Fruit fly (Drosophila melanogaster) whole organism, adult: Measurements from ENCODE around the gene CG7557.

Experiments used
- CG11617 ChIP-seq: fragments of 200-800 bp; sonication (Bioruptor generic); optimal IDR thresholded peaks from 2 replicates; lab custom pipeline; 2017; ENCODE audit warnings: mild to moderate bottlenecking, missing biosample characterization, missing genetic modification reagents, missing genetic modification characterization
- CG12768 ChIP-seq: fragments of 200-800 bp; sonication (Bioruptor generic); optimal IDR thresholded peaks from 2 replicates; lab custom pipeline; 2017; ENCODE audit warnings: missing biosample characterization, missing genetic modification characterization, mild to moderate bottlenecking, moderate library complexity, missing genetic modification reagents
- CG14711 ChIP-seq: fragments of 200-800 bp; sonication (Bioruptor generic); optimal IDR thresholded peaks from 2 replicates; lab custom pipeline; 2018; ENCODE audit warnings: missing biosample characterization, mild to moderate bottlenecking, missing genetic modification characterization, moderate library complexity
- CG1620 ChIP-seq: fragments of 200-800 bp; sonication (Bioruptor generic); optimal IDR thresholded peaks from 2 replicates; lab custom pipeline; 2016; ENCODE audit warnings: missing biosample characterization, missing genetic modification characterization
- CG33017 ChIP-seq: fragments of 200-800 bp; sonication (Bioruptor generic); optimal IDR thresholded peaks from 2 replicates; lab custom pipeline; 2018; ENCODE audit warnings: missing biosample characterization, mild to moderate bottlenecking, missing genetic modification characterization, moderate library complexity
- CG5204 ChIP-seq: fragments of 200-800 bp; sonication (Bioruptor generic); optimal IDR thresholded peaks from 2 replicates; lab custom pipeline; 2016; ENCODE audit warnings: missing biosample characterization, missing genetic modification characterization
- CG7045 ChIP-seq: fragments of 200-800 bp; sonication (Bioruptor generic); optimal IDR thresholded peaks from 2 replicates; lab custom pipeline; 2017; ENCODE audit warnings: missing biosample characterization, mild to moderate bottlenecking, missing genetic modification characterization
- CG7101 ChIP-seq: fragments of 200-800 bp; sonication (Bioruptor generic); optimal IDR thresholded peaks from 2 replicates; lab custom pipeline; 2018; ENCODE audit warnings: missing biosample characterization, mild to moderate bottlenecking, missing genetic modification characterization, moderate library complexity
- Clk ChIP-seq: fragments of 200-800 bp; sonication (Bioruptor generic); optimal IDR thresholded peaks from 2 replicates; lab custom pipeline; 2017; ENCODE audit warnings: missing biosample characterization, missing genetic modification characterization
- Crg-1 ChIP-seq: fragments of 200-800 bp; sonication (Bioruptor generic); optimal IDR thresholded peaks from 2 replicates; lab custom pipeline; 2016; ENCODE audit warnings: missing biosample characterization, missing genetic modification characterization
- Hr96 ChIP-seq: fragments of 200-800 bp; sonication (Bioruptor generic); optimal IDR thresholded peaks from 2 replicates; lab custom pipeline; 2016; ENCODE audit warnings: missing biosample characterization, missing genetic modification characterization
- Mnt ChIP-seq: fragments of 200-800 bp; sonication (Bioruptor generic); optimal IDR thresholded peaks from 2 replicates; lab custom pipeline; 2016; ENCODE audit warnings: missing biosample characterization, mild to moderate bottlenecking, missing genetic modification characterization
- bab1 ChIP-seq: fragments of 200-800 bp; sonication (Bioruptor generic); optimal IDR thresholded peaks from 3 replicates; lab custom pipeline; 2019; ENCODE audit warnings: missing biosample characterization, mild to moderate bottlenecking, missing genetic modification characterization, moderate library complexity
- cic ChIP-seq: fragments of 200-800 bp; sonication (Bioruptor generic); optimal IDR thresholded peaks from 2 replicates; lab custom pipeline; 2017; ENCODE audit warnings: missing biosample characterization, mild to moderate bottlenecking, missing genetic modification characterization, moderate library complexity
- cnc ChIP-seq, 2 experiments: fragments of >200 bp; optimal IDR thresholded peaks; 2 replicates each; lab custom pipeline; 2017
- kay ChIP-seq: fragments of 200-800 bp; sonication (Bioruptor generic); peaks from one replicate; lab custom pipeline; 2016; ENCODE audit warnings: missing biosample characterization, missing genetic modification characterization, borderline replicate concordance
- ovo ChIP-seq: fragments of 200-800 bp; sonication (Bioruptor generic); optimal IDR thresholded peaks from 2 replicates; lab custom pipeline; 2016; ENCODE audit warnings: missing biosample characterization, missing genetic modification characterization
- pad ChIP-seq: fragments of 200-800 bp; sonication (Bioruptor generic); optimal IDR thresholded peaks from 3 replicates; lab custom pipeline; 2017; ENCODE audit warnings: missing biosample characterization, missing genetic modification characterization, mild to moderate bottlenecking, moderate library complexity, missing genetic modification reagents
- tj ChIP-seq: fragments of 200-800 bp; sonication (Bioruptor generic); optimal IDR thresholded peaks from 3 replicates; lab custom pipeline; 2017; ENCODE audit warnings: missing biosample characterization, mild to moderate bottlenecking, missing genetic modification characterization, moderate library complexity
- toe ChIP-seq: fragments of 200-800 bp; sonication (Bioruptor generic); optimal IDR thresholded peaks from 2 replicates; lab custom pipeline; 2016; ENCODE audit warnings: missing biosample characterization, missing genetic modification characterization

The CG7557 gene

dm6 chr3L:11408282-11409047 lies 36.5 kb upstream of the CG7557 start:
- no peak for TF ChIP-seq Clk (GFP tag; lab: Kevin White, UChicago)
- no peak for TF ChIP-seq toe (GFP tag; lab: Kevin White, UChicago)
- no peak for TF ChIP-seq cnc (optimal IDR thresholded peaks at IDR 0.05; lab: Kevin White, UChicago)
- no peak for TF ChIP-seq CG7045
- no peak for TF ChIP-seq CG11617 (GFP tag; lab: Kevin White, UChicago)
- TF ChIP-seq CG7101 (tag; lab: Kevin White, UChicago): no peak
- no peak for TF ChIP-seq cic (GFP tag; lab: Kevin White, UChicago)
- TF ChIP-seq tj (GFP tag; lab: Kevin White, UChicago): no peak
- TF ChIP-seq Mnt (GFP tag; lab: Kevin White, UChicago): no peak
- TF ChIP-seq CG12768: no peak
- no peak for TF ChIP-seq Hr96 (GFP tag; lab: Kevin White, UChicago)
- no peak for TF ChIP-seq ovo (GFP tag; lab: Kevin White, UChicago)
- TF ChIP-seq bab1 (GFP tag; lab: Kevin White, UChicago): no peak
- TF ChIP-seq CG14711: no peak
- TF ChIP-seq pad (GFP tag; lab: Kevin White, UChicago): no peak
- TF ChIP-seq CG33017 (tag; lab: Kevin White, UChicago): no peak
- no peak for TF ChIP-seq kay

dm6 chr3L:11410505-11410904 lies 34.5 kb upstream of the CG7557 start:
- no peak for TF ChIP-seq bab1 (GFP tag; lab: Kevin White, UChicago)
- TF ChIP-seq CG1620 (GFP tag; lab: Kevin White, UChicago): no peak
- no peak for TF ChIP-seq ovo (GFP tag; lab: Kevin White, UChicago)
- no peak for TF ChIP-seq Mnt (GFP tag; lab: Kevin White, UChicago)
- TF ChIP-seq toe (GFP tag; lab: Kevin White, UChicago): no peak
- TF ChIP-seq CG33017 (tag; lab: Kevin White, UChicago): no peak
- TF ChIP-seq CG14711: no peak
- TF ChIP-seq Hr96 (GFP tag; lab: Kevin White, UChicago): no peak
- no peak for TF ChIP-seq Clk (GFP tag; lab: Kevin White, UChicago)
- TF ChIP-seq cic (GFP tag; lab: Kevin White, UChicago): no peak
- no peak for TF ChIP-seq cnc (optimal IDR thresholded peaks at IDR 0.05; lab: Kevin White, UChicago)
- TF ChIP-seq tj (GFP tag; lab: Kevin White, UChicago): no peak
- TF ChIP-seq pad (GFP tag; lab: Kevin White, UChicago): no peak

- no peak for TF ChIP-seq cnc (optimal IDR thresholded peaks at IDR 0.05; lab: Kevin White, UChicago)
- no peak for TF ChIP-seq CG33017 (tag; lab: Kevin White, UChicago)
- no peak for TF ChIP-seq cic (GFP tag; lab: Kevin White, UChicago)
- TF ChIP-seq toe (GFP tag; lab: Kevin White, UChicago): no peak
- TF ChIP-seq pad (GFP tag; lab: Kevin White, UChicago): no peak
- TF ChIP-seq Crg-1 (GFP tag; lab: Kevin White, UChicago): no peak
- TF ChIP-seq CG7101 (tag; lab: Kevin White, UChicago): no peak
- TF ChIP-seq CG1620 (GFP tag; lab: Kevin White, UChicago): no peak
These were observed 31.3 kb upstream of the CG7557 start for dm6 chr3L:11413697-11414096.

- no peak for TF ChIP-seq tj (GFP tag; lab: Kevin White, UChicago)
- TF ChIP-seq CG33017 (tag; lab: Kevin White, UChicago): no peak
- TF ChIP-seq cic (GFP tag; lab: Kevin White, UChicago): no peak
- TF ChIP-seq Mnt (GFP tag; lab: Kevin White, UChicago): no peak
- no peak for TF ChIP-seq CG11617 (GFP tag; lab: Kevin White, UChicago)
- TF ChIP-seq CG7101 (tag; lab: Kevin White, UChicago): no peak
- TF ChIP-seq ovo (GFP tag; lab: Kevin White, UChicago): no peak
- TF ChIP-seq Clk (GFP tag; lab: Kevin White, UChicago): no peak
- no peak for TF ChIP-seq cnc (optimal IDR thresholded peaks at IDR 0.05; lab: Kevin White, UChicago)
- TF ChIP-seq pad (GFP tag; lab: Kevin White, UChicago): no peak
- no peak for TF ChIP-seq Crg-1 (GFP tag; lab: Kevin White, UChicago)
- no peak for TF ChIP-seq bab1 (GFP tag; lab: Kevin White, UChicago)
- TF ChIP-seq CG7045: no peak
- TF ChIP-seq kay: no peak
- TF ChIP-seq CG1620 (GFP tag; lab: Kevin White, UChicago): no peak
- TF ChIP-seq CG5204: no peak
- no peak for TF ChIP-seq CG14711
These were observed 30.5 kb upstream of the CG7557 start for dm6 chr3L:11414453-11414852.

- no peak for TF ChIP-seq ovo (GFP tag; lab: Kevin White, UChicago)
- no peak for TF ChIP-seq CG5204
- TF ChIP-seq Mnt (GFP tag; lab: Kevin White, UChicago): no peak
- TF ChIP-seq CG11617 (GFP tag; lab: Kevin White, UChicago): no peak
- no peak for TF ChIP-seq Hr96 (GFP tag; lab: Kevin White, UChicago)
- TF ChIP-seq CG7101 (tag; lab: Kevin White, UChicago): no peak
- TF ChIP-seq CG1620 (GFP tag; lab: Kevin White, UChicago): no peak
- no peak for TF ChIP-seq bab1 (GFP tag; lab: Kevin White, UChicago)
- TF ChIP-seq cnc (optimal IDR thresholded peaks at IDR 0.05; lab: Kevin White, UChicago): no peak
- TF ChIP-seq Clk (GFP tag; lab: Kevin White, UChicago): no peak
- no peak for TF ChIP-seq CG14711
- TF ChIP-seq kay: no peak
- TF ChIP-seq Crg-1 (GFP tag; lab: Kevin White, UChicago): no peak
- TF ChIP-seq CG33017 (tag; lab: Kevin White, UChicago): no peak
- no peak for TF ChIP-seq CG12768
These were observed 29.6 kb upstream of the CG7557 start for dm6 chr3L:11415382-11415781.
